Fruit fly (Drosophila melanogaster) whole organism, embryonic: Measurements from ENCODE around the gene CG42764.
A peak's percentile ranks its signal among the peaks of the same experiment; 100 is the strongest.

Source experiments
- Adf1 ChIP-seq: fragments of 200-800 bp; sonication (Bioruptor generic); IDR thresholded peaks from 2 replicates; pipeline ENCODE4 v1.3.6; 2022; ENCODE audit warnings: missing biosample characterization, missing genetic modification characterization
- Bteb2 ChIP-seq: fragments of 200-800 bp; sonication (Bioruptor generic); optimal IDR thresholded peaks from 2 replicates; lab custom pipeline; 2016; ENCODE audit warnings: missing biosample characterization, missing genetic modification characterization
- CG11093 ChIP-seq: fragments of 200-800 bp; sonication (Bioruptor generic); IDR thresholded peaks from 3 replicates; pipeline ENCODE4 v1.3.6; 2022; ENCODE audit warnings: missing biosample characterization, missing genetic modification characterization
- CG11456 ChIP-seq: fragments of 200-800 bp; sonication (Bioruptor generic); IDR thresholded peaks from 3 replicates; pipeline ENCODE4 v1.3.6; 2022; ENCODE audit warnings: missing biosample characterization, missing genetic modification characterization
- CG11696 ChIP-seq: fragments of 200-800 bp; sonication (Bioruptor generic); IDR thresholded peaks from 2 replicates; pipeline ENCODE4 v1.3.6; 2022; ENCODE audit warnings: missing biosample characterization, missing genetic modification characterization
- CG12071 ChIP-seq: fragments of 200-800 bp; sonication (Bioruptor generic); optimal IDR thresholded peaks from 3 replicates; lab custom pipeline; 2018; ENCODE audit warnings: missing biosample characterization, mild to moderate bottlenecking, missing genetic modification characterization
- CG12104 ChIP-seq: fragments of 200-800 bp; sonication (Bioruptor generic); optimal IDR thresholded peaks from 3 replicates; lab custom pipeline; 2016; ENCODE audit warnings: missing biosample characterization, missing genetic modification characterization
- CG12155 ChIP-seq: fragments of 200-800 bp; sonication (Bioruptor generic); optimal IDR thresholded peaks from 3 replicates; lab custom pipeline; 2016; ENCODE audit warnings: missing biosample characterization, missing genetic modification characterization
- CG12299 ChIP-seq: fragments of 200-800 bp; sonication (Bioruptor generic); optimal IDR thresholded peaks from 2 replicates; lab custom pipeline; 2018; ENCODE audit warnings: missing biosample characterization, mild to moderate bottlenecking, missing genetic modification characterization
- CG13123 ChIP-seq: fragments of 200-800 bp; sonication (Bioruptor generic); optimal IDR thresholded peaks from 2 replicates; lab custom pipeline; 2016; ENCODE audit warnings: missing biosample characterization, missing genetic modification characterization
- CG15011 ChIP-seq: fragments of 200-800 bp; sonication (Bioruptor generic); optimal IDR thresholded peaks from 3 replicates; lab custom pipeline; 2018; ENCODE audit warnings: missing biosample characterization, mild to moderate bottlenecking, missing genetic modification characterization
- CG17359 ChIP-seq: fragments of 200-800 bp; sonication (Bioruptor generic); optimal IDR thresholded peaks from 3 replicates; lab custom pipeline; 2018; ENCODE audit warnings: missing biosample characterization, mild to moderate bottlenecking, missing genetic modification characterization, moderate library complexity
- CG2129 ChIP-seq: fragments of 200-800 bp; sonication (Bioruptor generic); IDR thresholded peaks from 2 replicates; pipeline ENCODE4 v1.3.6; 2022; ENCODE audit warnings: missing biosample characterization, missing genetic modification characterization; ENCODE audit not compliant: partially characterized antibody
- CG3065 ChIP-seq: fragments of 200-800 bp; sonication (Bioruptor generic); optimal IDR thresholded peaks from 2 replicates; lab custom pipeline; 2016; ENCODE audit warnings: missing biosample characterization, missing genetic modification characterization
- CG32767 ChIP-seq: fragments of 200-800 bp; sonication (Bioruptor generic); IDR thresholded peaks from 2 replicates; pipeline ENCODE4 v1.3.6; 2022; ENCODE audit warnings: missing biosample characterization, missing genetic modification characterization
- CG4854 ChIP-seq: fragments of 200-800 bp; sonication (Bioruptor generic); optimal IDR thresholded peaks from 2 replicates; lab custom pipeline; 2016; ENCODE audit warnings: missing biosample characterization, missing genetic modification characterization, inconsistent platforms
- CG6683 ChIP-seq: fragments of 200-800 bp; sonication (Bioruptor generic); optimal IDR thresholded peaks from 2 replicates; lab custom pipeline; 2017; ENCODE audit warnings: missing biosample characterization, mild to moderate bottlenecking, missing genetic modification characterization, missing genetic modification reagents
- CG6813 ChIP-seq: fragments of 200-800 bp; sonication (Bioruptor generic); optimal IDR thresholded peaks from 2 replicates; lab custom pipeline; 2017; ENCODE audit warnings: missing biosample characterization, missing genetic modification characterization, mild to moderate bottlenecking, moderate library complexity, missing genetic modification reagents
- CG7357 ChIP-seq: fragments of 200-800 bp; sonication (Bioruptor generic); IDR thresholded peaks from 3 replicates; pipeline ENCODE4 v1.3.6; 2022; ENCODE audit warnings: missing biosample characterization, missing genetic modification characterization
- CG7987 ChIP-seq: fragments of 200-800 bp; sonication (Bioruptor generic); optimal IDR thresholded peaks from 2 replicates; lab custom pipeline; 2018; ENCODE audit warnings: missing biosample characterization, mild to moderate bottlenecking, missing genetic modification characterization, moderate library complexity
- CG8089 ChIP-seq: fragments of 200-800 bp; sonication (Bioruptor generic); optimal IDR thresholded peaks from 3 replicates; lab custom pipeline; 2016; ENCODE audit warnings: missing biosample characterization, missing genetic modification characterization
- CG8281 ChIP-seq: fragments of 200-800 bp; sonication (Bioruptor generic); optimal IDR thresholded peaks from 2 replicates; lab custom pipeline; 2018; ENCODE audit warnings: missing biosample characterization, mild to moderate bottlenecking, missing genetic modification characterization, moderate library complexity
- Ets97D ChIP-seq: fragments of 200-800 bp; sonication (Bioruptor generic); optimal IDR thresholded peaks from 3 replicates; lab custom pipeline; 2016; ENCODE audit warnings: missing biosample characterization, missing genetic modification characterization
- Fer3 ChIP-seq: fragments of 200-800 bp; sonication (Bioruptor generic); optimal IDR thresholded peaks from 2 replicates; lab custom pipeline; 2018; ENCODE audit warnings: missing biosample characterization, mild to moderate bottlenecking, missing genetic modification characterization, moderate library complexity
- GATAe ChIP-seq: fragments of 200-800 bp; sonication (Bioruptor generic); conservative IDR thresholded peaks from 2 replicates; pipeline ENCODE4 v1.3.6; 2022; ENCODE audit warnings: missing biosample characterization, missing genetic modification characterization
- H15 ChIP-seq: fragments of 200-800 bp; sonication (Bioruptor generic); IDR thresholded peaks from 3 replicates; pipeline ENCODE4 v1.3.6; 2022; ENCODE audit warnings: missing biosample characterization, missing genetic modification characterization
- Lim3 ChIP-seq: fragments of 200-800 bp; sonication (Bioruptor generic); IDR thresholded peaks from 2 replicates; pipeline ENCODE4 v1.3.6; 2022; ENCODE audit warnings: missing biosample characterization, missing genetic modification characterization
- Lpt ChIP-seq: fragments of >200 bp; optimal IDR thresholded peaks from 2 replicates; lab custom pipeline; 2018; ENCODE audit warnings: missing biosample characterization, missing genetic modification characterization
- Xrp1 ChIP-seq: fragments of 200-800 bp; sonication (Bioruptor generic); IDR thresholded peaks from 2 replicates; pipeline ENCODE4 v1.3.6; 2022; ENCODE audit warnings: missing biosample characterization, missing genetic modification characterization
- al ChIP-seq: fragments of 200-800 bp; sonication (Bioruptor generic); IDR thresholded peaks from 2 replicates; pipeline ENCODE4 v1.3.6; 2022; ENCODE audit warnings: missing biosample characterization, missing genetic modification characterization
- ara ChIP-seq: fragments of 200-800 bp; sonication (Bioruptor generic); IDR thresholded peaks from 2 replicates; pipeline ENCODE4 v1.3.6; 2022; ENCODE audit warnings: missing biosample characterization, missing genetic modification characterization
- ash1 ChIP-seq: fragments of 200-800 bp; sonication (Bioruptor generic); optimal IDR thresholded peaks from 2 replicates; lab custom pipeline; 2018; ENCODE audit warnings: missing biosample characterization, mild to moderate bottlenecking, missing genetic modification characterization
- az2 ChIP-seq: fragments of 200-800 bp; sonication (Bioruptor generic); optimal IDR thresholded peaks from 3 replicates; lab custom pipeline; 2016; ENCODE audit warnings: missing biosample characterization, missing genetic modification characterization
- dmrt11E ChIP-seq: fragments of 200-800 bp; sonication (Bioruptor generic); optimal IDR thresholded peaks from 3 replicates; lab custom pipeline; 2018; ENCODE audit warnings: missing biosample characterization, mild to moderate bottlenecking, missing genetic modification characterization, moderate library complexity
- ems ChIP-seq: fragments of 200-800 bp; sonication (Bioruptor generic); optimal IDR thresholded peaks from 3 replicates; lab custom pipeline; 2016; ENCODE audit warnings: missing biosample characterization, missing genetic modification characterization
- esg ChIP-seq: fragments of 200-800 bp; sonication (Bioruptor generic); conservative IDR thresholded peaks from 2 replicates; pipeline ENCODE4 v1.3.6; 2022; ENCODE audit warnings: missing biosample characterization, missing genetic modification characterization
- jigr1 ChIP-seq: fragments of 200-800 bp; sonication (Bioruptor generic); IDR thresholded peaks from 3 replicates; pipeline ENCODE4 v1.3.6; 2022; ENCODE audit warnings: missing biosample characterization, missing genetic modification characterization
- luna ChIP-seq: fragments of 200-800 bp; sonication (Bioruptor generic); optimal IDR thresholded peaks from 2 replicates; lab custom pipeline; 2016; ENCODE audit warnings: missing biosample characterization, missing genetic modification characterization
- mam ChIP-seq: fragments of 200-800 bp; sonication (Bioruptor generic); optimal IDR thresholded peaks from 3 replicates; lab custom pipeline; 2016; ENCODE audit warnings: missing biosample characterization, missing genetic modification characterization
- mld ChIP-seq: fragments of 200-800 bp; sonication (Bioruptor generic); IDR thresholded peaks from 3 replicates; pipeline ENCODE4 v1.3.6; 2022; ENCODE audit warnings: missing biosample characterization, missing genetic modification characterization; ENCODE audit not compliant: partially characterized antibody
- nerfin-1 ChIP-seq: fragments of 200-800 bp; sonication (Bioruptor generic); optimal IDR thresholded peaks from 3 replicates; lab custom pipeline; 2019; ENCODE audit warnings: missing biosample characterization, mild to moderate bottlenecking, missing genetic modification characterization, moderate library complexity
- nerfin-2 ChIP-seq: fragments of 200-800 bp; sonication (Bioruptor generic); IDR thresholded peaks from 2 replicates; pipeline ENCODE4 v1.3.6; 2022; ENCODE audit warnings: missing biosample characterization, missing genetic modification characterization; ENCODE audit not compliant: partially characterized antibody
- sc ChIP-seq, 3 experiments: fragments of >200 bp in 2 of 3; fragments of 200-800 bp in 1 of 3; sonication (Bioruptor generic) in 1 of 3; optimal IDR thresholded peaks; 2 replicates in 2 of 3; 3 replicates in 1 of 3; lab custom pipeline; 2017; ENCODE audit warnings: mild to moderate bottlenecking in 1 of 3, missing biosample characterization in 1 of 3, missing genetic modification characterization in 1 of 3, missing genetic modification reagents in 1 of 3
- scrt ChIP-seq: fragments of 200-800 bp; sonication (Bioruptor generic); optimal IDR thresholded peaks from 2 replicates; lab custom pipeline; 2018; ENCODE audit warnings: missing biosample characterization, mild to moderate bottlenecking, missing genetic modification characterization, moderate library complexity
- slou ChIP-seq: fragments of 200-800 bp; sonication (Bioruptor generic); optimal IDR thresholded peaks from 3 replicates; lab custom pipeline; 2016; ENCODE audit warnings: missing biosample characterization, missing genetic modification characterization
- sqz ChIP-seq: fragments of 200-800 bp; sonication (Bioruptor generic); optimal IDR thresholded peaks from 3 replicates; lab custom pipeline; 2018; ENCODE audit warnings: missing biosample characterization, mild to moderate bottlenecking, missing genetic modification characterization
- trh ChIP-seq: fragments of 200-800 bp; sonication (Bioruptor generic); optimal IDR thresholded peaks from 2 replicates; lab custom pipeline; 2016; ENCODE audit warnings: missing biosample characterization, missing genetic modification characterization
- zen ChIP-seq: fragments of 200-800 bp; sonication (Bioruptor generic); optimal IDR thresholded peaks from 3 replicates; lab custom pipeline; 2018; ENCODE audit warnings: missing biosample characterization, mild to moderate bottlenecking, missing genetic modification characterization, moderate library complexity

CG42764 gene

dm6 chr3L:20444815-20445519 is 20.9 kb downstream of the CG42764 start:
- TF ChIP-seq CG11456 (GFP tag; lab: Robert Waterston, UW) (peak; percentile 88), luna (GFP tag; lab: Kevin White, UChicago) (no peak), CG15011 (GFP tag; lab: Kevin White, UChicago) (peak; percentile 72), nerfin-1 (peak; percentile 68), dmrt11E (tag; lab: Kevin White, UChicago) (peak; percentile 75), CG11093 (GFP tag; lab: Robert Waterston, UW) (peak; percentile 85), CG12071 (peak; percentile 77), mld (GFP tag; lab: Robert Waterston, UW) (no peak), CG7357 (GFP tag; lab: Robert Waterston, UW) (peak; percentile 80; the same call in 2 of the 3 replicates), scrt (GFP tag; lab: Kevin White, UChicago) (peak; percentile 58), Xrp1 (GFP tag; lab: Robert Waterston, UW) (peak; percentile 93), esg (GFP tag; lab: Robert Waterston, UW) (peak; percentile 89), CG17359 (tag; lab: Kevin White, UChicago) (peak; percentile 90), nerfin-2 (GFP tag; lab: Robert Waterston, UW) (no peak), jigr1 (GFP tag; lab: Robert Waterston, UW) (peak; percentile 72; the same call in 1 of the 3 replicates), ara (GFP tag; lab: Robert Waterston, UW) (peak; percentile 90), ash1 (GFP tag; lab: Kevin White, UChicago) (no peak), Lpt (GFP tag; lab: Kevin White, UChicago) (no peak), H15 (GFP tag; lab: Robert Waterston, UW) (peak; percentile 93), CG6683 (peak; percentile 68), Adf1 (peak; percentile 54), CG8281 (tag; lab: Kevin White, UChicago) (peak; percentile 57), CG12104 (GFP tag; lab: Kevin White, UChicago) (peak; percentile 79), slou (peak; percentile 47), CG11696 (peak; percentile 80), CG8089 (no peak), CG3065 (GFP tag; lab: Kevin White, UChicago) (peak; percentile 43), mam (peak; percentile 44), CG7987 (GFP tag; lab: Kevin White, UChicago) (peak; percentile 64), Bteb2 (peak; percentile 29), CG6813 (GFP tag; lab: Kevin White, UChicago) (peak; percentile 85), GATAe (GFP tag; lab: Robert Waterston, UW) (peak; percentile 63; the same call in 1 of the 2 replicates), al (peak; percentile 84), Lim3 (GFP tag; lab: Robert Waterston, UW) (peak; percentile 65; the same call in 1 of the 2 replicates), trh (GFP tag; lab: Kevin White, UChicago) (peak; percentile 78), zen (tag; lab: Kevin White, UChicago) (peak; percentile 79), CG4854 (GFP tag; lab: Kevin White, UChicago) (peak; percentile 41), CG2129 (no peak), Ets97D (GFP tag; lab: Kevin White, UChicago) (peak; percentile 13), CG12299 (tag; lab: Kevin White, UChicago) (peak; percentile 40), sc (optimal IDR thresholded peaks at IDR 0.05; lab: Kevin White, UChicago) (no peak), sc (GFP tag; optimal IDR thresholded peaks at IDR 0.05; lab: Kevin White, UChicago) (peak; percentile 68), Fer3 (tag; lab: Kevin White, UChicago) (peak; percentile 86), CG12155 (peak; percentile 56), sqz (peak; percentile 15), az2 (peak; percentile 83), CG13123 (GFP tag; lab: Kevin White, UChicago) (peak; percentile 57), ems (GFP tag; lab: Kevin White, UChicago) (peak; percentile 56), CG32767 (peak; percentile 88)
